Fruit fly (Drosophila melanogaster) ovary, adult (tissue): ENCODE data around the gene Ilp6.

Experiments used
- CG17801 ChIP-seq: fragments of 200-800 bp; optimal IDR thresholded peaks from 2 replicates; lab custom pipeline; 2019; ENCODE audit warnings: missing biosample characterization, mild to moderate bottlenecking, missing genetic modification characterization, moderate library complexity; ENCODE audit not compliant: partially characterized antibody

Gene Ilp6

dm6 chrX:2306760-2307159 is 27.7 kb downstream of the Ilp6 start:
- no peak for TF ChIP-seq CG17801

dm6 chrX:2306307-2306706 is 28.2 kb downstream of the Ilp6 start:
- no peak for TF ChIP-seq CG17801

dm6 chrX:2305842-2306300 is 28.6 kb downstream of the Ilp6 start:
- TF ChIP-seq CG17801, result peak; percentile 69

- TF ChIP-seq CG17801, result no peak
Measured at dm6 chrX:2305281-2305680, 29.2 kb downstream of the Ilp6 start.

dm6 chrX:2304514-2305235 is 29.8 kb downstream of the Ilp6 start:
- no peak for TF ChIP-seq CG17801

dm6 chrX:2303771-2304513 is 30.5 kb downstream of the Ilp6 start:
- peak; percentile 94 for TF ChIP-seq CG17801

- no peak for TF ChIP-seq CG17801
Measured at dm6 chrX:2302875-2303274, 31.6 kb downstream of the Ilp6 start.

dm6 chrX:2301613-2302522 is 32.6 kb downstream of the Ilp6 start:
- peak; percentile 65 for TF ChIP-seq CG17801

- peak; percentile 76 for TF ChIP-seq CG17801
Measured at dm6 chrX:2301069-2301508, 33.4 kb downstream of the Ilp6 start.

- peak; percentile 96 for TF ChIP-seq CG17801
Measured at dm6 chrX:2300293-2301068, 34.0 kb downstream of the Ilp6 start.

- TF ChIP-seq CG17801, result peak; percentile 84
Measured at dm6 chrX:2298708-2299370, 35.6 kb downstream of the Ilp6 start.

dm6 chrX:2297428-2298200 is 36.8 kb downstream of the Ilp6 start:
- TF ChIP-seq CG17801, result peak; percentile 98

dm6 chrX:2296230-2297044 is 38.0 kb downstream of the Ilp6 start:
- TF ChIP-seq CG17801, result peak; percentile 81
